Worm (Caenorhabditis elegans) whole organism, L4 larva: ENCODE results near the gene talp-3.
A peak's percentile ranks its signal among the peaks of the same experiment; 100 is the strongest.

Experiments used
- F37D6.2 ChIP-seq: sonication (generic microtip); optimal IDR thresholded peaks from 2 replicates; lab custom pipeline; 2016; ENCODE audit warnings: mild to moderate bottlenecking, missing genetic modification characterization, missing compliant biosample characterization
- T20F7.1 ChIP-seq: fragments of 200-800 bp; sonication (Bioruptor generic); optimal IDR thresholded peaks from 2 replicates; lab custom pipeline; 2018; ENCODE audit warnings: mild to moderate bottlenecking, missing genetic modification characterization, missing compliant biosample characterization
- ZK546.5 ChIP-seq, 2 experiments: sonication (generic microtip); optimal IDR thresholded peaks; 2 replicates each; lab custom pipeline; 2017; ENCODE audit warnings: missing biosample characterization in 2 of 2, missing genetic modification characterization in 2 of 2
- aha-1 ChIP-seq: fragments of 150-350 bp; peaks from one replicate; lab custom pipeline; 2014; ENCODE audit warnings: missing biosample characterization, missing genetic modification characterization
- arid-1 ChIP-seq: fragments of 200-800 bp; sonication (Bioruptor generic); conservative IDR thresholded peaks from 2 replicates; pipeline ENCODE4 v1.3.6; 2022; ENCODE audit warnings: missing genetic modification reagents, missing genetic modification characterization, missing compliant biosample characterization
- attf-4 ChIP-seq: sonication (generic microtip); optimal IDR thresholded peaks from 3 replicates; lab custom pipeline; 2017; ENCODE audit warnings: missing biosample characterization, missing genetic modification characterization
- ceh-20 ChIP-seq: fragments of 200-800 bp; sonication (Bioruptor generic); IDR thresholded peaks from 2 replicates; pipeline ENCODE4 v1.3.6; 2022; ENCODE audit warnings: missing genetic modification reagents, missing genetic modification characterization, missing compliant biosample characterization
- ceh-44 ChIP-seq: fragments of 200-800 bp; sonication (Bioruptor generic); IDR thresholded peaks from 2 replicates; pipeline ENCODE4 v1.3.6; 2022; ENCODE audit warnings: missing genetic modification reagents, missing genetic modification characterization, missing compliant biosample characterization
- dmd-6 ChIP-seq: fragments of 200-800 bp; sonication (Bioruptor generic); IDR thresholded peaks from 2 replicates; pipeline ENCODE4 v1.3.6; 2022; ENCODE audit warnings: missing genetic modification reagents, missing genetic modification characterization, missing compliant biosample characterization
- dpl-1 ChIP-seq: fragments of 150-350 bp; optimal IDR thresholded peaks from 2 replicates; lab custom pipeline; 2014; ENCODE audit warnings: missing biosample characterization, missing genetic modification reagents, missing genetic modification characterization
- egl-27 ChIP-seq: sonication (generic microtip); optimal IDR thresholded peaks from 3 replicates; lab custom pipeline; 2017; ENCODE audit warnings: missing biosample characterization, missing genetic modification reagents, missing genetic modification characterization
- egl-43 ChIP-seq: fragments of 200-800 bp; sonication (Bioruptor generic); IDR thresholded peaks from 2 replicates; pipeline ENCODE4 v1.3.6; 2022; ENCODE audit warnings: missing genetic modification reagents, missing genetic modification characterization, missing compliant biosample characterization
- hlh-30 ChIP-seq: sonication (generic microtip); optimal IDR thresholded peaks from 2 replicates; lab custom pipeline; 2017; ENCODE audit warnings: antibody characterized with exemption, mild to moderate bottlenecking, missing genetic modification characterization, missing compliant biosample characterization; ENCODE audit not compliant: insufficient read depth
- lim-7 ChIP-seq: fragments of 200-800 bp; sonication (Bioruptor generic); IDR thresholded peaks from 2 replicates; pipeline ENCODE4 v1.3.6; 2022; ENCODE audit warnings: missing genetic modification characterization, missing compliant biosample characterization
- lin-13 ChIP-seq: fragments of 150-350 bp; optimal IDR thresholded peaks from 2 replicates; lab custom pipeline; 2014; ENCODE audit warnings: missing biosample characterization, missing genetic modification reagents, missing genetic modification characterization
- lir-3 ChIP-seq: sonication (generic microtip); optimal IDR thresholded peaks from 2 replicates; lab custom pipeline; 2016; ENCODE audit warnings: mild to moderate bottlenecking, missing genetic modification characterization, missing compliant biosample characterization
- lsy-2 ChIP-seq, 2 experiments: fragments of 150-350 bp in 1 of 2; sonication (generic microtip) in 1 of 2; optimal IDR thresholded peaks; 2 replicates each; lab custom pipeline; 2014 to 2017; ENCODE audit warnings: missing biosample characterization in 2 of 2, missing genetic modification characterization in 2 of 2
- mdl-1 ChIP-seq, 2 experiments: fragments of 150-350 bp in 1 of 2; sonication (generic microtip) in 1 of 2; optimal IDR thresholded peaks; 2 replicates each; lab custom pipeline; 2014 to 2017; ENCODE audit warnings: missing biosample characterization in 2 of 2, missing genetic modification characterization in 2 of 2
- mep-1 ChIP-seq: fragments of 150-350 bp; sonication (generic microtip); optimal IDR thresholded peaks from 3 replicates; lab custom pipeline; 2014; ENCODE audit warnings: missing biosample characterization, missing genetic modification characterization
- mes-2 ChIP-seq: sonication (generic microtip); optimal IDR thresholded peaks from 2 replicates; lab custom pipeline; 2016; ENCODE audit warnings: missing genotype, mild to moderate bottlenecking, missing genetic modification characterization, missing compliant biosample characterization; ENCODE audit not compliant: poor library complexity, severe bottlenecking
- mxl-2 ChIP-seq: fragments of 200-800 bp; sonication (Bioruptor generic); conservative IDR thresholded peaks from 2 replicates; pipeline ENCODE4 v1.3.6; 2022; ENCODE audit warnings: missing genetic modification reagents, missing genetic modification characterization, missing compliant biosample characterization
- mxl-3 ChIP-seq: fragments of 200-800 bp; sonication (Bioruptor generic); optimal IDR thresholded peaks from 2 replicates; lab custom pipeline; 2018; ENCODE audit warnings: mild to moderate bottlenecking, missing genetic modification characterization, missing compliant biosample characterization
- nhr-102 ChIP-seq: sonication (generic microtip); optimal IDR thresholded peaks from 2 replicates; lab custom pipeline; 2016; ENCODE audit warnings: mild to moderate bottlenecking, missing genetic modification characterization, moderate library complexity, missing compliant biosample characterization
- nhr-111 ChIP-seq: fragments of 200-800 bp; sonication (Bioruptor generic); optimal IDR thresholded peaks from 2 replicates; lab custom pipeline; 2018; ENCODE audit warnings: mild to moderate bottlenecking, missing genetic modification characterization, missing compliant biosample characterization
- nhr-41 ChIP-seq: fragments of 200-800 bp; sonication (Bioruptor generic); IDR thresholded peaks from 2 replicates; pipeline ENCODE4 v1.3.6; 2022; ENCODE audit warnings: missing genetic modification reagents, missing genetic modification characterization, missing compliant biosample characterization
- set-16 ChIP-seq: fragments of 200-800 bp; sonication (Bioruptor generic); IDR thresholded peaks from 2 replicates; pipeline ENCODE4 v1.3.6; 2022; ENCODE audit warnings: missing genetic modification reagents, missing genetic modification characterization, missing compliant biosample characterization
- snpc-1.2 ChIP-seq: fragments of 200-800 bp; sonication (Bioruptor generic); IDR thresholded peaks from 2 replicates; pipeline ENCODE4 v1.3.6; 2022; ENCODE audit warnings: missing genetic modification reagents, missing genetic modification characterization, missing compliant biosample characterization
- snpc-4 ChIP-seq: fragments of 150-350 bp; optimal IDR thresholded peaks from 2 replicates; lab custom pipeline; 2014; ENCODE audit warnings: missing biosample characterization, missing genetic modification characterization
- spr-1 ChIP-seq: sonication (generic microtip); optimal IDR thresholded peaks from 2 replicates; lab custom pipeline; 2016; ENCODE audit warnings: mild to moderate bottlenecking, missing genetic modification characterization, missing compliant biosample characterization
- spr-3 ChIP-seq: fragments of 200-800 bp; sonication (Bioruptor generic); optimal IDR thresholded peaks from 2 replicates; lab custom pipeline; 2018; ENCODE audit warnings: mild to moderate bottlenecking, missing genetic modification characterization, missing compliant biosample characterization
- tag-97 ChIP-seq: fragments of 200-800 bp; sonication (Bioruptor generic); IDR thresholded peaks from 2 replicates; pipeline ENCODE4 v1.3.6; 2022; ENCODE audit warnings: missing genetic modification characterization, missing compliant biosample characterization
- unc-62 ChIP-seq, 3 experiments: fragments of 150-350 bp in 1 of 3; sonication (generic microtip); optimal IDR thresholded peaks in 2 of 3; peaks in 1 of 3; 1 replicate in 1 of 3; 2 replicates in 2 of 3; lab custom pipeline; 2014 to 2017; ENCODE audit warnings: missing biosample characterization in 3 of 3, missing genetic modification characterization in 3 of 3, missing genetic modification reagents in 3 of 3, missing genotype in 1 of 3
- zag-1 ChIP-seq: fragments of 150-350 bp; optimal IDR thresholded peaks from 2 replicates; lab custom pipeline; 2014; ENCODE audit warnings: missing biosample characterization, missing genetic modification characterization
- zip-2 ChIP-seq: fragments of 150-350 bp; optimal IDR thresholded peaks from 2 replicates; lab custom pipeline; 2014; ENCODE audit warnings: missing biosample characterization, missing genetic modification characterization
- ztf-11 ChIP-seq: fragments of 150-350 bp; optimal IDR thresholded peaks from 2 replicates; lab custom pipeline; 2014; ENCODE audit warnings: missing biosample characterization, missing genetic modification characterization
- ztf-7 ChIP-seq: fragments of 150-350 bp; optimal IDR thresholded peaks from 2 replicates; lab custom pipeline; 2014; ENCODE audit warnings: missing biosample characterization, missing genetic modification characterization

The talp-3 gene

DNA sequence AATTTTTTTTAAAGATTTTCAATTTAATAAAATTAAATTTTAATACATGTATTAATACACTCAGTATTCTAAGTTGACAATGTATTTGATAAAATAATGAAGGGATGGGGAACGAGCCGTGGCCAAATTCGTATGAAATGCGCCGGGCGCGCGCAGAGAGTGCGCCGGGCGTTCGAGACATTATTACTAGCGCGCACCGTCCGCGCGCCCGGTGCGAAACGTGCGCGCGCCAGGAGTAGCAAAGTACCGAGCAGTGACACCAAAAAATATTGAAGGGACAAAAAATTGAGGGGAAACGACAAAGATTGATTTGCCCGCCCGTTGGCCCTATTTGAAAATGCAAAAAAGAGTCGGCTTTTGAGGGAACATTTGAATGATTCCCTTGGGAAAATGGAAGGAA, 2.7 kb upstream of the talp-3 start:
- TF ChIP-seq set-16 (GFP tag; lab: Robert Waterston, UW): peak; percentile 61
- TF ChIP-seq snpc-1.2 (GFP tag; lab: Robert Waterston, UW): 0 out of 2 replicates have a peak, but pooled peaks have one; percentile 52

DNA sequence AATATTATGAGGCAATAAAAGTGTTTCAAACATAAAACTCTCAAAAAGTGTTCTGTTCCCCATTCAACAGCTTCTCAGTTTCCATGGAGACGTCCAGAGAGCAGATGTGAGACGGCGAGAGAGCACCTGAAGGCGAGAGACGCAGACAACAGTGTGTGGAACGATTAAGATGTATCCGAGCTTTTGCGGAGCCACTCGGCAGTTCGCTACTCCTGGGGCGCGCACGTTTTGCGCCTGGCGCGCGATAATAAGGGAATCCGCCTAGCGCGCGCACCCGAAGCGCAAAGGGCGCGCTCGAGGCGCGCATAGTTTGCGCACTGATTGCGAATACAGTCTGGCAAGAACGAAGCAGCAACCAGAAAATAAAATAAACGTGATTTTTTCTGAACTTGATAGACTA, 1.5 kb upstream of the talp-3 start:
- TF ChIP-seq set-16 (GFP tag; lab: Robert Waterston, UW): peak; percentile 76

DNA sequence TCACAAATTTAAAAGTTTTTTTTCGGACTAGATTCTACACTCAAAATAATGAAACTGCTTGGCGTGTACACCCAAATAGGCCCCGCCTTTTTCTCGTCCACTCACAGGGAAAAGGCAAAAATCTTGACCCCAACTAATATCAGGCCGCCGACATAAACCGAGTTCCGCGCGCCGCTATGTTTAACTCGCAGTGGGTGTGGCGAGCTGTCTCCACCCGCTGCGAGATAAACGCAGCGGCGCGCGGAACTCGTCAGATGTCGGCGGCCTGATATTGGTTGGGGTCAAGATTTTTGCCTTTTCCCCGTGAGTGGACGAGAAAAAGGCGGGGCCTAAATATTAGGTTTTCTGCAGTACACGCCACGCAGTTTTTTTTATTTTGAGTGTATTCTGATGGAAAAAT, 5.1 kb downstream of the talp-3 start:
- peak; percentile 73 for TF ChIP-seq snpc-1.2 (GFP tag; lab: Robert Waterston, UW)
- TF ChIP-seq, all 104 proteins: peak for 1; not testable (repeated sequence) for 103

DNA sequence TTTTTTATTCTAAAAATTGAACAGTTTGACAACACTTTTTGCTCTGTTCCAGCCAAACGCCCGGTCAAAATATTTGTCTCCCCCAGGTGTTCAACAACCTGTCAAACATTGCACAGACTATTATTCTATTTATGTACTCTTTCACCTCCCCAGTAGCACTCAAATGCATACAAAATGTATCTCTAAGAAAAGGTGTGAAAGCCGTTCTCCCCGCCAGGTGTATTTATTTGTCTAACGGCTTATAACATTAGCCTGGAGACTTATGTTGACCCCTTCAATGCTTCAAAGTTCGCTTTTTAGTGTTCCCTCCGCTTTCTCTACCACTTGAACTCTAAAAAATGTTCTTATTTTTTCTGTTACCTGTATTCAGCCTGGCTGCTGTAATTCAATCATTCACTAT, 15.8 kb downstream of the talp-3 start, which contains the start of gene srlf-27:
srlf-27 (plus strand) TSS at position 301 of the 400 bp plus-strand sequence.
- TF ChIP-seq F37D6.2 (tag; lab: Kevin White, UChicago) (no peak), ZK546.5 (tag; optimal IDR thresholded peaks at IDR 0.05; lab: Kevin White, UChicago) (no peak), tag-97 (GFP tag; lab: Robert Waterston, UW) (no peak), dpl-1 (GFP tag; lab: Kevin White, UChicago) (no peak)

DNA sequence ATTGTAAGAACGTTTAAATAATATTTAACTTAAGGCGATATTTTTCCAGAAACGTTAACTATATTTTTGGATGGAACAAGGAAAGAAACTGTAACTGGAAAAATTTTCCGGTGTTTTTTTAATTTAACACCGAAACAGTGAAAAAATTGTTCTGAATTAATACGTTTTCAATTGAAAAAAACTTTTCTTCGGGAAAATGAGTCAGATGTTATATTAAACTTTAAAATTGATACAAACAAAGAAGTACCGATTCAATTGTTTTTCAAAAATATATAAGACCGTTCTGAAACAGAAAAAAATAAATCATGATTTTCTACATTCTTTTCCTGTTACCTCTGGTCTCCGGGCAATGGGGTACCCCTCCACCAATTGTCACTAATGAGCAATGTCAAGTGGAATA, 18.4 kb downstream of the talp-3 start, which contains the start of gene ule-2:
ule-2 (plus strand) TSS at position 301 of the 400 bp plus-strand sequence.
- TF ChIP-seq snpc-1.2 (GFP tag; lab: Robert Waterston, UW) (no peak), aha-1 (tag; lab: Kevin White, UChicago) (peak; percentile 51)

DNA sequence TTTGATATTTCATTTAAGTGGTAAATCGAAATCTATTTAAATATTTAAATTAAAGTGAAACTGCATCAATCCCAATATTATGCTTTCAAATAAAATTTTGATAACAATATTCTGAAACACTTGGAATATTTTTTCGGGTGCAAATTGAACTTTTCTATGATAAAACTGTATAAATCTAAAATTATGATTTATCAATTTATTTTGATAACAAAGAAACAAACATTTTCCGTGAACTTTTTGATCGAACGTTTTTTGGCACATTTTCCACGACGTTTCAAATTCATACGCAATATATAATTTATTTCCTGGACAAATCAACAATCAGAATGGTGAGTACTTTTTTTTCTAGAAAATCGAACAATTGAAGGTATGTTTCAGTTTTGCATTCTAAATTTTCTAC, 20.4 kb downstream of the talp-3 start, which contains the start of gene irld-4:
irld-4 (plus strand) TSS at position 301 of the 400 bp plus-strand sequence.
- TF ChIP-seq spr-3 (GFP tag; lab: Kevin White, UChicago) (no peak), egl-43 (GFP tag; lab: Robert Waterston, UW) (no peak), lir-3 (tag; lab: Kevin White, UChicago) (no peak)
- TF ChIP-seq, all 104 proteins: peak for 0

DNA sequence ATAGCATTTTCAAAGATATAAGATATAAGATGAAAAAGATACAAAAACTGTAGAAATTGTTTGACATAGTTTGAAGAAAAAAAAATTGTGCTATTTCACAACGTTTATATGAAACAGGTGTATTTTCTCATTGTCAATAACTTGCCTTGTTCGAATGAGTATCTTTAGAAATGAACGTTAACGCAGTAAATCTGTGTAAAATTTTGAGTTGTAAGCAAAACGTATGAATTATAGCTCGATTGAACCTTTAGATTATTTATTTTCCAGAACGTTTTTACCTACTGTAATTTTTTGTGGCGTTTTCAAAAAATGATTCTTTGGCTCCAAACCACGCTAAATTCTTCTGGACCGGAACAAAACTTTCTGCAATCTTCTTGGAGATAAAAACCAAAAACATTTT, 21.5 kb downstream of the talp-3 start:
- TF ChIP-seq nhr-102 (tag; lab: Kevin White, UChicago): no peak
- TF ChIP-seq zag-1: no peak
- no peak for TF ChIP-seq ceh-44
- no peak for TF ChIP-seq nhr-111
- no peak for TF ChIP-seq zip-2

DNA sequence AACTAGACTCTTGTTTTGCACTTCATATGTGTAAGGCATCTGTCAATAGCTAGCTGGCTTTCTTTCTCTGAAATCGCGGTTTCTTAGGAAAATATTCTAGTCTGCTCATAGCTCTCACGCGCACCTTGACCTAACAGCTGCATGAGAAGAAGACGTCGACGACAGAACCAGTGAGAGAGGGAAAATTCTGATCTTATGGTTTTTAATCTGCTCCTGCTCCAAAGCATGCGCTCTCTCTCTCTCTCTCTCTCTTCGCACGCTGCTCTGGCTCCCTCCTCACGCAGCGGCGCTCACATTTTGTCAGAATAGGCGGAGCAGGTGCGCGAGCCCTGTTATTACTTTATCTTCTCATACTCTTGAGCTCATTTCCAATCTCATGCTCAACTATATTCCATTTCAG, 31.1 kb downstream of the talp-3 start:
- no peak for TF ChIP-seq arid-1 (GFP tag; lab: Robert Waterston, UW)
- TF ChIP-seq lsy-2 (tag; optimal IDR thresholded peaks at IDR 0.05; lab: Kevin White, UChicago): no peak
- peak in 1 of 2 experiments; percentile 27 for TF ChIP-seq unc-62 (GFP tag; optimal IDR thresholded peaks at IDR 0.05 in 1 of 2; lab: Kevin White, UChicago)
- TF ChIP-seq unc-62 (tag; optimal IDR thresholded peaks at IDR 0.05; lab: Kevin White, UChicago): no peak
- no peak for TF ChIP-seq attf-4
- TF ChIP-seq ztf-11 (tag; lab: Kevin White, UChicago): no peak
- no peak for TF ChIP-seq dpl-1 (GFP tag; lab: Kevin White, UChicago)
- peak; percentile 14 for TF ChIP-seq spr-1 (tag; lab: Kevin White, UChicago)
- TF ChIP-seq set-16 (GFP tag; lab: Robert Waterston, UW): peak; percentile 66
- TF ChIP-seq mxl-2 (GFP tag; lab: Robert Waterston, UW): no peak
- peak in 1 of 2 experiments; percentile 36 for TF ChIP-seq mdl-1 (tag; optimal IDR thresholded peaks at IDR 0.05; lab: Kevin White, UChicago)
- TF ChIP-seq snpc-4 (tag; lab: Kevin White, UChicago): no peak
- no peak for TF ChIP-seq nhr-41 (GFP tag; lab: Robert Waterston, UW)
- TF ChIP-seq egl-27: no peak
- no peak for TF ChIP-seq T20F7.1 (GFP tag; lab: Kevin White, UChicago)
- no peak for TF ChIP-seq mes-2 (tag; lab: Kevin White, UChicago)
- TF ChIP-seq mep-1 (tag; lab: Kevin White, UChicago): peak; percentile 17
- TF ChIP-seq lim-7 (GFP tag; lab: Robert Waterston, UW): no peak
- no peak for TF ChIP-seq dmd-6
- no peak for TF ChIP-seq ztf-7 (tag; lab: Kevin White, UChicago)
- no peak for TF ChIP-seq lin-13
- no peak for TF ChIP-seq ceh-20 (GFP tag; lab: Robert Waterston, UW)
- no peak for TF ChIP-seq mxl-3
- peak; percentile 74 for TF ChIP-seq hlh-30
- no peak for TF ChIP-seq zip-2
